Worm (Caenorhabditis elegans): ENCODE results near the gene F54D12.7.

The F54D12.7 gene

DNA sequence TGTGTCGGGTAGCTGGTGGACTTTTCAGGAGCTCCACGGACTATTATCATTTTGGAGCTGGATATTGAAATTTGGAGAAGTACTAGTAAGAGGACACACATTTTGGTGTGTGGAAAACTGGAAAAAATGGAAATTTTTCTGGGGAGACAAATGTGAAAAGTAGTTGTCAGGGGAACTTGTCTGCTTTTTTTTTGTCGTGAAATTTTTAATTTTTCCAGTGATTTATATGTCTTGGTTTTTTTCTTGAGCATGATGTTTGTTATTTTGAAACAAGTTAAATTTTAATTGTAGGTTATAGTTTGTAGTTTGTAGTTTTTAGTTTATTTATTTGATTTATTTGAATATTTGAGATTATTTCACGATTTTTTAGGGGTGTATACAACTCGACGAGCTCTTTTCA lies at the start of gene F54D12.7:
Gene F54D12.7 (minus strand): TSS at position 101 of the 400 bp plus-strand sequence.
- no peak for TF ChIP-seq daf-12 (tag; optimal IDR thresholded peaks at IDR 0.05)
- no peak for TF ChIP-seq hif-1 (tag; optimal IDR thresholded peaks at IDR 0.05)
- TF ChIP-seq nhr-28 (tag; optimal IDR thresholded peaks at IDR 0.05): no peak
- no peak for TF ChIP-seq mxl-2 (GFP tag; conservative IDR thresholded peaks at IDR 0.05)
- no peak for TF ChIP-seq unc-39 (tag; optimal IDR thresholded peaks at IDR 0.05)

DNA sequence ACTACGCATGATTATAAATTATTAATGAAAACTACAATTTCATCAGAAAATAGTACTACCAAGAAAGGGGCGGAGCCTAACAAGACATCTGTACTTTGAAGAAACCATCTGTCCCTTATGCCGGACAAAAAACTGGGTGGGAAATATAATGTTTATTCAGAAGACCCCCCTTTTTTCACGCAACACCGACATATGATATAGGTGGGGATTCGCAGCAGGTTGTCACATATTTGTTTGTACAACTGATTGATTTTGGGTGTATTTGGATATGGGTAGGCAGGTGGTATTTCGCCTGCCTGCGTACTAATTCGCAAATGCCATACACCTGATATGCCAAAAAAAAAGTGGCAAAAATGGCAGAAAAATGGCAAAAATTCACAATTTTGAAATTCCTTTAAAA lies 38.5 kb upstream of the F54D12.7 start, which contains the start of gene Y51H7C.10:
Gene Y51H7C.10 (minus strand): TSS at position 101 of the 400 bp plus-strand sequence.
- TF ChIP-seq nhr-237 (tag; optimal IDR thresholded peaks at IDR 0.05) (no peak), D1046.2 (GFP tag; IDR thresholded peaks at IDR 0.05) (no peak), Y105C5A.15 (GFP tag; IDR thresholded peaks at IDR 0.05) (no peak), ceh-82 (tag; optimal IDR thresholded peaks at IDR 0.05) (no peak), nhr-11 (tag; optimal IDR thresholded peaks at IDR 0.05) (no peak), daf-19 (GFP tag; conservative IDR thresholded peaks at IDR 0.05) (no peak)

DNA sequence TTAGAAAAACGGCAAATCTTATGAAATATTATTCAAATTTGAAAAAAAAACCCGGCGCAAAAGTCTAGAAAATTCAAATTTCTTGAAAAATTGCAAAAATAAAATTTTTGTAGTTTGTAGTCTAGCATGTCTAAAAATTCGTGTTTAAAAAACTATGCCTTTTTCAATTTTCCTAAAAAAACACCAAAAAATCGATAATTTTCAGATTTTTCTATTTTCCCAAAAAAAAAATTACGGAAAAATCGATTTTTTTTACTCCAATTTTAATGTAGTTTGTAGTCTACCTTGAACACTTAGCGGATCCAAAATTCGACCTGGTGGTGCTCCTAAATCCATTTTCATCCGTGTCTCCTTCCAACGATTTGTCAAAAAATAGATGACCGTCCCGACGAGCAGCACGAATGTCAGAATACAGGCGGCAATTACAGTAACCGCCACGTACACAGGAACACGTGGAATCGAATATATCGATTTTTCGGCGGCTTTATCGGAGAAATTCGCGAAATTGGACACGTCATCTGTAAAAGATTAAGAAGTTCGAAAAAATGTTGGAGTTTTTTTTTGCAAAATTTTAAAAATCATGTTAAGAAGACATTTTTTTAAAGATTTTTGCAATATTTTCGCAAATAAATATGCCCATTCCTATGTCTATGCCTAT lies 35.8 kb upstream of the F54D12.7 start:
- TF ChIP-seq tag-97 (GFP tag; IDR thresholded peaks at IDR 0.05): no peak
- TF ChIP-seq aha-1 (tag): peak; percentile 94
- no peak for TF ChIP-seq lim-7 (GFP tag; IDR thresholded peaks at IDR 0.05)
- TF ChIP-seq nhr-77 (tag; optimal IDR thresholded peaks at IDR 0.05): no peak
- no peak for TF ChIP-seq dmd-6 (GFP tag; IDR thresholded peaks at IDR 0.05)
- TF ChIP-seq unc-62 (GFP tag; optimal IDR thresholded peaks at IDR 0.05 in 1 of 2): peak in 1 of 2 experiments; percentile 90
- no peak for TF ChIP-seq unc-62 (tag; optimal IDR thresholded peaks at IDR 0.05)
- no peak for TF ChIP-seq skn-1 (tag; optimal IDR thresholded peaks at IDR 0.05)
- TF ChIP-seq tra-1 (GFP tag; IDR thresholded peaks at IDR 0.05): no peak
- TF ChIP-seq php-3 (GFP tag; IDR thresholded peaks at IDR 0.05): no peak
- TF ChIP-seq ces-1 (GFP tag; optimal IDR thresholded peaks at IDR 0.05): no peak
- no peak for TF ChIP-seq mxl-2 (GFP tag; conservative IDR thresholded peaks at IDR 0.05)

DNA sequence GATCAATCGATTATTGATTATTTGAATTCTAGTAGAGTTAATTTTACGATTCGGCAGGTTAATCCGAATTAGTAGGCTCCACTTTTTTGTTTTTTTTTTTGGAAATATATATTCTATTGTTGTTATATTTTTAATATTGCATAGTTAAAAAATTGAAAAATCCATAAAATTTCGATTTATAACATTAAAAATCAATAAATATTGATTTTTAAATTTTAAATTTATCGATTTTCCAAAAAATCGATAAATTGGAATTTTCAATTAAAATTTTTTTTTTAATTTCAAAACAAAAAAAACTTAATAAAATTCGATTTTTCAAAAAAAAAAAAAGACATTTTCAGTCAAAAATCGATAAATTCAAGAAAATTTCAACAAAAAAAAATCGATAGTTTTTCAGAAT lies 34.8 kb upstream of the F54D12.7 start:
- no peak for TF ChIP-seq nhr-102 (tag; optimal IDR thresholded peaks at IDR 0.05)
- peak; percentile 68 for TF ChIP-seq ceh-28 (tag; optimal IDR thresholded peaks at IDR 0.05)
- TF ChIP-seq aha-1 (tag): no peak

DNA sequence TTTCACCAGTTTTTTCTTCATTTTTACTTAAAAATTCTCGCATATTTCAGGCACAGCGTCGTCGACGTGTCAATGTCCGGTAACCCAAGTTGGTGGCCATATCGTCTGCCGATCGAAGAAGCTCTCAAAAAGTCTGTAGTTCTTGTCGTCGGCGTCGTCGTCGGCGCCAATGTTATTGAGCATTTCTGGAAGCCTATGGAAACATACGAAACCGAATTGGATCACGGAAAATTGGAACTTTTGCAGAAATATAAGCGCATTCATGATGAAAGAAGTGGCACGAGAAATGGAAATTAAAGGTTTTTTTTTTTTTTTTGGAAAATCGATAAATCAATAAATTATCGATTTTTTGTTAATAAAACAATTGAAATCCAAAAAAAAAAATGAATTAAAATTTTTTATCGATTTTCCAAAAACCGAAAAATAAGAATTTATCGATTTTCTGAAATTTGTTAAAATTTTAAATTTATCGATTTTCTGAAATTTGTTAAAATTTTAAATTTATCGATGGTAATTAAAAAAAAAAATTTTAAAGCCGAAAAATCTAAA lies 27.3 kb upstream of the F54D12.7 start, which contains the start of gene alkb-1:
Gene alkb-1 (plus strand): TSS at position 51 of the 549 bp plus-strand sequence.
- no peak for TF ChIP-seq egl-27 (tag; optimal IDR thresholded peaks at IDR 0.05)
- TF ChIP-seq unc-39 (tag; optimal IDR thresholded peaks at IDR 0.05): no peak
- TF ChIP-seq unc-62 (GFP tag; optimal IDR thresholded peaks at IDR 0.05 in 1 of 2): peak in 1 of 2 experiments; percentile 29
- no peak for TF ChIP-seq unc-62 (tag; optimal IDR thresholded peaks at IDR 0.05)
- TF ChIP-seq ceh-28 (tag; optimal IDR thresholded peaks at IDR 0.05): peak; percentile 95

DNA sequence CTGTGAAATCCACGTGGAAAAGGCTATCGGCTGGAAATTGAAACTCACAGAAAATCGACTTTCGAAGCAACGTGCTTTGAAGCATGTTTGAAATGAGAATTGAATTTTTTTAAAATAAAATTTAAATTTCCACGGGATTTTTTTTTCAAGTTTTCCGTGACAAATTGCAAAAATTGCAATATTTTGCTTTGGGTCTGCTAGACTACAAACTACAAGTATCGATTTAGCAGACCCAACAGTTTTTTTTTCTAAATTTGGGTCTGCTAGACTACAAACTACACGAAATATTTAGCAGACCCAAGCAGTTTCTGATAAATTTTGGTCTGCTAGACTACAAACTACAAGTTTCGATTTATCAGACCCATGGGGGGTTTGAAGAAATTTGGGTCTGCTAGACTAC lies 26.2 kb upstream of the F54D12.7 start, which contains the start of gene Y51H7C.9:
Gene Y51H7C.9 (minus strand): TSS at position 101 of the 400 bp plus-strand sequence.
- no peak for TF ChIP-seq nhr-48 (tag; optimal IDR thresholded peaks at IDR 0.05)
- TF ChIP-seq aha-1 (tag): peak; percentile 21

DNA sequence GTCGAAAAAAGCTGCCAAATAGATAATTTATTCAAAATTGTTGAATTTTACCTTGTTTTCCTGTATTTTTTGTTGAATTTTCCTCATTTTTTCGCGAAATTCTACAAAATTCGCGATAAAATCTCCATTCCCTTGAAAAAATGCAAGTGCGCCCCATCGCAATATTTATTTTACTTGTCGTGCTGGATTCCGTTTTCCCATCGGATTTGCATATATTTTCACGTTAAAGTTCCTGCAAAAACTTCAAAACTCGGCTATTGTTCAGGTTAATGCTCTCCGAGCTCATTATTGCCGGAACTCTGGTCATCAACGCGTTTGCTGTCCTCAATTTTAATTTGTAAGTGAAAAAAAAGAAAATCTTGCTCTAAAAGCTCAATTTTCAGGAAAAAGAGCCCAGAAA lies 17.9 kb upstream of the F54D12.7 start, which contains the start of the genes Y51H7C.41 and cogc-4:
Gene Y51H7C.41 (plus strand): TSS at position 266 of the 400 bp plus-strand sequence.
Gene cogc-4 (plus strand): TSS at position 386 of the 400 bp plus-strand sequence.
- peak in 1 of 2 experiments; percentile 30 for TF ChIP-seq lsy-2 (tag; optimal IDR thresholded peaks at IDR 0.05)
- TF ChIP-seq snpc-1.2 (GFP tag; IDR thresholded peaks at IDR 0.05): no peak
- no peak for TF ChIP-seq arid-1 (GFP tag; conservative IDR thresholded peaks at IDR 0.05)
- no peak for TF ChIP-seq attf-4 (tag; optimal IDR thresholded peaks at IDR 0.05)
- TF ChIP-seq lin-38 (GFP tag; IDR thresholded peaks at IDR 0.05): peak; percentile 55
- peak; percentile 9 for TF ChIP-seq duxl-1 (tag; optimal IDR thresholded peaks at IDR 0.05; ENCODE audit: poor library complexity)
- no peak for TF ChIP-seq vab-7 (GFP tag; IDR thresholded peaks at IDR 0.05)
- TF ChIP-seq ceh-44 (GFP tag; IDR thresholded peaks at IDR 0.05): no peak
- no peak for TF ChIP-seq sdz-12 (GFP tag; optimal IDR thresholded peaks at IDR 0.05)
- no peak for TF ChIP-seq zip-2 (tag; optimal IDR thresholded peaks at IDR 0.05)
- no peak for TF ChIP-seq F26F4.8 (GFP tag; conservative IDR thresholded peaks at IDR 0.05)
- no peak for TF ChIP-seq nhr-76 (tag; optimal IDR thresholded peaks at IDR 0.05)
- no peak for TF ChIP-seq nhr-237 (tag; optimal IDR thresholded peaks at IDR 0.05)
- no peak for TF ChIP-seq mes-2 (tag; optimal IDR thresholded peaks at IDR 0.05; ENCODE audit: poor library complexity, severe bottlenecking)
- TF ChIP-seq unc-62 (GFP tag; optimal IDR thresholded peaks at IDR 0.05 in 1 of 2): no peak
- no peak for TF ChIP-seq unc-62 (tag; optimal IDR thresholded peaks at IDR 0.05)

Data from whole organism, L4 larva.